Worm (Caenorhabditis elegans) whole organism, late embryonic: ENCODE data around the gene K12H6.10.
A peak's percentile ranks its signal among the peaks of the same experiment; 100 is the strongest.

Source experiments
- T23F11.4 ChIP-seq: fragments of 200-800 bp; sonication (Bioruptor generic); optimal IDR thresholded peaks from 2 replicates; lab custom pipeline; 2018; ENCODE audit warnings: mild to moderate bottlenecking, missing genetic modification characterization, missing compliant biosample characterization
- ahr-1 ChIP-seq: sonication (generic microtip); optimal IDR thresholded peaks from 2 replicates; lab custom pipeline; 2016; ENCODE audit warnings: missing genetic modification characterization, missing compliant biosample characterization
- ceh-14 ChIP-seq: sonication (generic microtip); optimal IDR thresholded peaks from 2 replicates; lab custom pipeline; 2016; ENCODE audit warnings: missing genotype, missing genetic modification characterization, missing compliant biosample characterization
- ceh-22 ChIP-seq: sonication (generic microtip); optimal IDR thresholded peaks from 2 replicates; lab custom pipeline; 2017; ENCODE audit warnings: missing biosample characterization, missing genetic modification characterization
- ceh-30 ChIP-seq: fragments of 150-350 bp; optimal IDR thresholded peaks from 2 replicates; lab custom pipeline; 2014; ENCODE audit warnings: missing biosample characterization, missing genetic modification characterization
- ceh-31 ChIP-seq: sonication (generic microtip); optimal IDR thresholded peaks from 2 replicates; lab custom pipeline; 2016; ENCODE audit warnings: missing genetic modification characterization, missing compliant biosample characterization
- ceh-34 ChIP-seq: sonication (generic microtip); optimal IDR thresholded peaks from 2 replicates; lab custom pipeline; 2016; ENCODE audit warnings: mild to moderate bottlenecking, missing genetic modification characterization, missing compliant biosample characterization
- ceh-45 ChIP-seq: fragments of 200-800 bp; sonication (Bioruptor generic); IDR thresholded peaks from 2 replicates; pipeline ENCODE4 v1.3.6; 2022; ENCODE audit warnings: missing genetic modification reagents, missing genetic modification characterization, missing compliant biosample characterization
- ceh-6 ChIP-seq: fragments of 200-800 bp; sonication (Bioruptor generic); optimal IDR thresholded peaks from 2 replicates; lab custom pipeline; 2018; ENCODE audit warnings: mild to moderate bottlenecking, missing genetic modification characterization, missing compliant biosample characterization
- che-1 ChIP-seq: sonication (generic microtip); optimal IDR thresholded peaks from 2 replicates; lab custom pipeline; 2016; ENCODE audit warnings: mild to moderate bottlenecking, missing genetic modification characterization, missing compliant biosample characterization
- elt-2 ChIP-seq: sonication (generic microtip); optimal IDR thresholded peaks from 2 replicates; lab custom pipeline; 2016; ENCODE audit warnings: missing genetic modification reagents, missing genetic modification characterization, missing compliant biosample characterization
- elt-4 ChIP-seq: sonication (generic microtip); optimal IDR thresholded peaks from 2 replicates; lab custom pipeline; 2016; ENCODE audit warnings: missing genetic modification characterization, missing compliant biosample characterization
- fkh-6 ChIP-seq: sonication (generic microtip); optimal IDR thresholded peaks from 2 replicates; lab custom pipeline; 2016; ENCODE audit warnings: missing genetic modification characterization, missing compliant biosample characterization
- gmeb-2 ChIP-seq: sonication (generic microtip); optimal IDR thresholded peaks from 2 replicates; lab custom pipeline; 2016; ENCODE audit warnings: missing genetic modification characterization, inconsistent platforms, missing compliant biosample characterization
- hlh-13 ChIP-seq: fragments of 200-800 bp; sonication (Bioruptor generic); optimal IDR thresholded peaks from 2 replicates; lab custom pipeline; 2018; ENCODE audit warnings: mild to moderate bottlenecking, missing genetic modification characterization, missing compliant biosample characterization
- hlh-15 ChIP-seq: sonication (generic microtip); optimal IDR thresholded peaks from 2 replicates; lab custom pipeline; 2016; ENCODE audit warnings: missing genetic modification characterization, missing compliant biosample characterization
- hlh-30 ChIP-seq: sonication (generic microtip); optimal IDR thresholded peaks from 2 replicates; lab custom pipeline; 2017; ENCODE audit warnings: antibody characterized with exemption, missing genetic modification characterization, missing compliant biosample characterization; ENCODE audit not compliant: insufficient read depth
- hlh-8 ChIP-seq: sonication (generic microtip); optimal IDR thresholded peaks from 2 replicates; lab custom pipeline; 2016; ENCODE audit warnings: missing genotype, missing genetic modification characterization, missing compliant biosample characterization
- lim-6 ChIP-seq: sonication (generic microtip); optimal IDR thresholded peaks from 2 replicates; lab custom pipeline; 2016; ENCODE audit warnings: missing genetic modification characterization, missing compliant biosample characterization
- lin-11 ChIP-seq: fragments of 200-800 bp; sonication (Bioruptor generic); optimal IDR thresholded peaks from 2 replicates; lab custom pipeline; 2018; ENCODE audit warnings: mild to moderate bottlenecking, missing genetic modification characterization, missing compliant biosample characterization
- mec-3 ChIP-seq: sonication (generic microtip); optimal IDR thresholded peaks from 2 replicates; lab custom pipeline; 2016; ENCODE audit warnings: borderline replicate concordance, missing genetic modification characterization, missing compliant biosample characterization
- nfya-1 ChIP-seq: sonication (generic microtip); optimal IDR thresholded peaks from 2 replicates; lab custom pipeline; 2017; ENCODE audit warnings: missing genetic modification characterization, mild to moderate bottlenecking, missing compliant biosample characterization, antibody characterized with exemption, moderate library complexity
- odd-2 ChIP-seq: sonication (generic microtip); optimal IDR thresholded peaks from 2 replicates; lab custom pipeline; 2017; ENCODE audit warnings: antibody characterized with exemption, mild to moderate bottlenecking, missing genetic modification characterization, missing compliant biosample characterization
- pax-1 ChIP-seq: fragments of 150-350 bp; optimal IDR thresholded peaks from 2 replicates; lab custom pipeline; 2014; ENCODE audit warnings: missing biosample characterization, missing genetic modification characterization
- pqm-1 ChIP-seq: sonication (generic microtip); optimal IDR thresholded peaks from 2 replicates; lab custom pipeline; 2016; ENCODE audit warnings: missing genetic modification characterization, missing compliant biosample characterization
- rnt-1 ChIP-seq: sonication (generic microtip); optimal IDR thresholded peaks from 2 replicates; lab custom pipeline; 2016; ENCODE audit warnings: missing genetic modification characterization, missing compliant biosample characterization
- sox-2 ChIP-seq: fragments of 200-800 bp; sonication (Bioruptor generic); IDR thresholded peaks from 2 replicates; pipeline ENCODE4 v1.3.6; 2022; ENCODE audit warnings: missing genetic modification reagents, missing genetic modification characterization, missing compliant biosample characterization
- tbx-7 ChIP-seq: sonication (generic microtip); optimal IDR thresholded peaks from 2 replicates; lab custom pipeline; 2016; ENCODE audit warnings: missing genotype, missing genetic modification characterization, missing compliant biosample characterization
- ttx-3 ChIP-seq: sonication (generic microtip); optimal IDR thresholded peaks from 2 replicates; lab custom pipeline; 2016; ENCODE audit warnings: missing genetic modification reagents, missing genetic modification characterization, missing compliant biosample characterization
- unc-42 ChIP-seq: sonication (generic microtip); optimal IDR thresholded peaks from 2 replicates; lab custom pipeline; 2016; ENCODE audit warnings: missing genotype, missing genetic modification characterization, missing compliant biosample characterization
- unc-55 ChIP-seq: sonication (generic microtip); optimal IDR thresholded peaks from 2 replicates; lab custom pipeline; 2017; ENCODE audit warnings: missing biosample characterization, missing genetic modification reagents, missing genetic modification characterization
- unc-86 ChIP-seq: sonication (generic microtip); optimal IDR thresholded peaks from 2 replicates; lab custom pipeline; 2016; ENCODE audit warnings: missing genetic modification characterization, missing compliant biosample characterization
- zip-5 ChIP-seq: sonication (generic microtip); optimal IDR thresholded peaks from 2 replicates; lab custom pipeline; 2016; ENCODE audit warnings: missing genetic modification characterization, missing compliant biosample characterization
- ztf-16 ChIP-seq: sonication (generic microtip); optimal IDR thresholded peaks from 2 replicates; lab custom pipeline; 2017; ENCODE audit warnings: missing genetic modification characterization, missing compliant biosample characterization

The K12H6.10 gene

DNA sequence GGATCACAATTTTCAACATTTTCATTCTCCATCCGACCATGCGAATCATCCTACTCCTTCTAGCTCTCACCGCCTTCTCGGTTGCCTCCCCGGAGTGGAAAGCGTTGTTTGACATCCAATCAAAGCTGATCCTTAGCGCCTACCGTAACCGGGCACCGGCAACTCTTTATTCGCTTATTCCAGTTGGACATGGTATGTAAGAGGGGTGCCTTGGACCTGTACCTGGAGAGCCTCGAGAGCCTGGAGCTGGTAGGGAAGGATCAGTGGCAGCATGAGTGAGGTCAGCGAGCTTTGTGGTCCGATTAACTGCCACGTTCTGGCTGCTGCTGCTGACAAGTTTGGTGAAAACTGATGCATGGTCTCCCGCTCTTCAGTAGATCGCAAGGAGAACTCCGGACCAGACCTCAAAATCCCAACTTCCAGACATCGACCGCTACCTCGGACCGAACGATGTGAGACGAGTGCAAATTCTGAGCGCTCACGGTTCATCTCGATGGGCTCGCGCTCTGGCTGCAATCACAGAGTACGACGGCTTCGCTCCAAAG lies 5.3 kb downstream of the K12H6.10 start, which contains the start of gene K12H6.8:
TSS of gene K12H6.8 (plus strand) at position 38 of the 545 bp plus-strand sequence.
- no peak for TF ChIP-seq ceh-6 (GFP tag; lab: Kevin White, UChicago)
- peak; percentile 91 for TF ChIP-seq elt-4 (tag; lab: Kevin White, UChicago)
- TF ChIP-seq ztf-16 (tag; lab: Kevin White, UChicago) = no peak
- TF ChIP-seq ahr-1 (tag; lab: Kevin White, UChicago) = no peak
- TF ChIP-seq pqm-1 (tag; lab: Kevin White, UChicago) = no peak

DNA sequence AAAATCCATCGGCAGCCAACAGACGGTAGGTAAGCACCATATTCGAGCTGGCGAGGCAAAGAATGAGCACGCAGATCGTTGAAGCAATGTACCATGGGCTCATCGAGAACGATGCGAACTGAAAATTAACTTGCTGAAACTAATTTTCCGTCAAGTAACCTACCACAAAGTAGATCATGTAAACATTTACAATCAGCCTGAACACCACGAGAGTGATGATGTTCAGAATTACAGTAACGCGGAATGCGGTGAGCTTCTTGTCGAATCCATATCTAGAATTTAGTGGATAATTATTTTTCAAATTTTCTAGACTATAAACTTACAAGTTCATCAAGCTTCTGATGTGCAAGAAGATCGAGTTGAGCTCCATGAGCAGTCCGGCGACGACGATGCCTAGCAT lies 6.8 kb downstream of the K12H6.10 start:
- TF ChIP-seq hlh-30 (tag; lab: Kevin White, UChicago) = no peak
- TF ChIP-seq rnt-1 (tag; lab: Kevin White, UChicago) = no peak

DNA sequence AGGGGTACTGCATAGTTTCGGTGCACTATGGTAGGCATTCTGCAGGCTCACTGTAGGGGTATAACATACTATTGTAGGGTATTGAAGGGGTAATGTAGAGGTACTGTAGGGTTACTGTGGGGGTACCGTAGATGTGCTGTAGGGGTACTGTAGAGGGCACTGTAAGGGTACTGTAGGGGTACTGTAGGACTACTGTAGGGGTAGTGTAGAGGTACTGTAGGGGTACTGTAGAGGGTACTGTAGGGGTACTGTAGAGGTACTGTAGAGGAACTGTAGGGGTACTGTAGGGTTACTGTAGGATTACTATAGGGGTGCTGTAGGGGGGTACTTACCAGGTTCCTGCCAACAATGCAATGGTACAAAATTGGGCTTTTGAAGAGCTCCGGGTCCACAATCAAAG lies 7.5 kb downstream of the K12H6.10 start:
- TF ChIP-seq ceh-31 (tag; lab: Kevin White, UChicago) = no peak
- TF ChIP-seq hlh-30 (tag; lab: Kevin White, UChicago) = no peak
- no peak for TF ChIP-seq ttx-3 (tag; lab: Kevin White, UChicago)
- TF ChIP-seq hlh-8 (tag; lab: Kevin White, UChicago) = no peak
- no peak for TF ChIP-seq nfya-1 (tag; lab: Kevin White, UChicago)
- no peak for TF ChIP-seq elt-2 (tag; lab: Kevin White, UChicago)
- TF ChIP-seq ceh-34 = no peak
- no peak for TF ChIP-seq odd-2
- TF ChIP-seq ceh-45 (GFP tag; lab: Robert Waterston, UW) = no peak
- TF ChIP-seq tbx-7 (tag; lab: Kevin White, UChicago) = no peak
- TF ChIP-seq mec-3 (tag; lab: Kevin White, UChicago) = no peak
- no peak for TF ChIP-seq ahr-1 (tag; lab: Kevin White, UChicago)
- TF ChIP-seq unc-86 (tag; lab: Kevin White, UChicago) = no peak
- no peak for TF ChIP-seq hlh-15 (tag; lab: Kevin White, UChicago)
- no peak for TF ChIP-seq unc-55

DNA sequence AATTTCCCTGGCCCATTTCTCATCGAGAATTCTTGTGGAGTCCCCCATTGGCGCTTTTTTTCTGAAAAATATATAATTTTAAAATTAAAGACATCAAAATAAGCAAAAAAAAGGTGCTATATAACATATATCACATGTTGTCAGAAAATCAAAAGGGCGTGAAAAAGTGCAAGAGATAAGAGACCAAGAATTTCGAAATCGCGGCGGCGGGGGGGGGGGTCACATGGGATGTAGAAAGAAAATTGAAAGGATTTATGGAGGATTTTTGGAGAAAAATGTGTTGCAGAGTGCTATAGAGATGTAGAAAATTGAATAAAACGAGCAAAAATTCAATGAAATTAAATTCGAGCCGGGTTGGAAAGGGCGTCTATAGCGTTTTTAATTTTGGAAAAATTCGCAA lies 8.5 kb downstream of the K12H6.10 start, which contains the start of gene K12H6.6:
TSS of gene K12H6.6 (minus strand) at position 61 of the 400 bp plus-strand sequence.
- TF ChIP-seq ceh-14 (tag; lab: Kevin White, UChicago) (no peak), unc-42 (tag; lab: Kevin White, UChicago) (peak; percentile 12)

DNA sequence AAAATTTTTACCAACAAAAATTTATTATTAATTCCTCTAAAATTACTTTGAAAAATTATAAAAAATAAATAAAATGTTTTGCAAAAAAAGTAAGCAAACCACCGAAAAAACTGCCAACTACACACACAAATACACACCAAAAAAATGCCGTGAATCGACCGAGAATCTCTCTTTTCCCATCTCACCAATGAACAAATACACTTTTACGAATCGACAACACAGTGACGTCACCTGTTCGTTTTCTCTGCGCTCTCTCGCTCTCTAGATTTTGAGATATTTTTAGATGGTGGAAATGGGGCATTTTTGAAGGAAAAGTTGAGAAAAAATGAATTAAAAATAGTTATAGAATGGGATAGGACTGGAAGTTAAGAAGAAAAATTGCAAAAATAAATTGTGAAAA lies 9.4 kb downstream of the K12H6.10 start:
- peak; percentile 14 for TF ChIP-seq unc-55
- no peak for TF ChIP-seq lim-6 (tag; lab: Kevin White, UChicago)
- TF ChIP-seq pax-1 (tag; lab: Kevin White, UChicago) = no peak
- TF ChIP-seq zip-5 (tag; lab: Kevin White, UChicago) = no peak

DNA sequence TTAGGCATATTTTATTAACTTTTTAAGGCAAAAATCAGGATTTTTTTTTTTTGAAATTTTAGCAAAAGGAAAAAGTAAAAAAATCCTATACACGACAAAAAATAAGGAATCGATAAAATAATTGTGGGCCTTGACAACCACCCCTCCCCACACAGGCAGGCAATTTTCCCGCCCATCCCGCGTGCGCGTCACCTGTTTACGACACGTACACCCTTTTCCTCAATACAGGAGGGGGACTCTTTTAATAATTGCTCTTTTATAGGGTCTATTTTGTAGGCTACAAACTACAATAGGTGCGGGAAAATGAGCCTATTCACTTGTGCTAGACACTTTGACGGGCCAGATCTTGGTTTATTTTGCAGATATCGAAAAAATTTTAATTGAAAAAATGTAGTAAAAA lies 9.9 kb downstream of the K12H6.10 start:
- TF ChIP-seq hlh-15 (tag; lab: Kevin White, UChicago) = no peak
- no peak for TF ChIP-seq T23F11.4 (GFP tag; lab: Kevin White, UChicago)
- no peak for TF ChIP-seq pqm-1 (tag; lab: Kevin White, UChicago)
- TF ChIP-seq fkh-6 = no peak
- TF ChIP-seq che-1 (tag; lab: Kevin White, UChicago) = no peak
- TF ChIP-seq sox-2 (GFP tag; lab: Robert Waterston, UW) = no peak
- no peak for TF ChIP-seq elt-2 (tag; lab: Kevin White, UChicago)
- TF ChIP-seq ceh-30 (tag; lab: Kevin White, UChicago) = peak; percentile 26
- TF ChIP-seq unc-42 (tag; lab: Kevin White, UChicago) = no peak
- no peak for TF ChIP-seq hlh-13 (GFP tag; lab: Kevin White, UChicago)
- no peak for TF ChIP-seq ceh-22 (tag; lab: Kevin White, UChicago)
- no peak for TF ChIP-seq gmeb-2 (tag; lab: Kevin White, UChicago)
- TF ChIP-seq unc-55 = no peak
- peak; percentile 57 for TF ChIP-seq hlh-30 (tag; lab: Kevin White, UChicago)
- TF ChIP-seq lin-11 (tag; lab: Kevin White, UChicago) = no peak
- TF ChIP-seq, all 69 proteins: peak for 2
